Worm (Caenorhabditis elegans): ENCODE data around the gene rcd-1.

- TF ChIP-seq lin-35 (GFP tag; optimal IDR thresholded peaks at IDR 0.05) (no peak), F49E8.2 (tag; optimal IDR thresholded peaks at IDR 0.05; ENCODE audit: insufficient read depth) (no peak), rpc-1 (optimal IDR thresholded peaks at IDR 0.05) (no peak), rpc-1 (tag; optimal IDR thresholded peaks at IDR 0.05) (no peak), athp-1 (tag; optimal IDR thresholded peaks at IDR 0.05) (no peak), B0035.1 (tag; optimal IDR thresholded peaks at IDR 0.05) (no peak), snpc-4 (GFP tag; optimal IDR thresholded peaks at IDR 0.05) (no peak), snpc-4 (tag; optimal IDR thresholded peaks at IDR 0.05) (no peak), cebp-2 (GFP tag; IDR thresholded peaks at IDR 0.05) (no peak)
Observed at ce11 chrII:3757499-3757898, 3.8 kb downstream of the rcd-1 start, which contains the start of gene srx-111.

Data from whole organism, young adult.